Fruit fly (Drosophila melanogaster) whole organism, prepupa: Measurements from ENCODE around the gene Ahcy.
A peak's percentile ranks its signal among the peaks of the same experiment; 100 is the strongest.

Source experiments
- Blimp-1 ChIP-seq: fragments of 200-800 bp; sonication (Bioruptor generic); optimal IDR thresholded peaks from 3 replicates; lab custom pipeline; 2017; ENCODE audit warnings: missing biosample characterization, missing genetic modification characterization, mild to moderate bottlenecking, moderate library complexity, missing genetic modification reagents
- CG10669 ChIP-seq: fragments of 200-800 bp; sonication (Bioruptor generic); optimal IDR thresholded peaks from 3 replicates; lab custom pipeline; 2018; ENCODE audit warnings: missing biosample characterization, mild to moderate bottlenecking, missing genetic modification characterization, moderate library complexity
- CG15336 ChIP-seq: fragments of 200-800 bp; sonication (Bioruptor generic); IDR thresholded peaks from 2 replicates; pipeline ENCODE4 v1.3.6; 2022; ENCODE audit warnings: missing biosample characterization, missing genetic modification characterization
- CG1621 ChIP-seq: fragments of 200-800 bp; sonication (Bioruptor generic); optimal IDR thresholded peaks from 3 replicates; lab custom pipeline; 2018; ENCODE audit warnings: missing biosample characterization, mild to moderate bottlenecking, missing genetic modification characterization
- CG16779 ChIP-seq: fragments of 200-800 bp; sonication (Bioruptor generic); optimal IDR thresholded peaks from 3 replicates; lab custom pipeline; 2017; ENCODE audit warnings: missing biosample characterization, mild to moderate bottlenecking, missing genetic modification characterization
- CG31627 ChIP-seq: fragments of 200-800 bp; sonication (Bioruptor generic); optimal IDR thresholded peaks from 3 replicates; lab custom pipeline; 2016; ENCODE audit warnings: missing biosample characterization, missing genetic modification characterization
- CG32006 ChIP-seq: fragments of 200-800 bp; sonication (Bioruptor generic); optimal IDR thresholded peaks from 3 replicates; lab custom pipeline; 2017; ENCODE audit warnings: missing biosample characterization, mild to moderate bottlenecking, missing genetic modification characterization
- CG34406 ChIP-seq: fragments of 200-800 bp; sonication (Bioruptor generic); optimal IDR thresholded peaks from 3 replicates; lab custom pipeline; 2016; ENCODE audit warnings: missing biosample characterization, missing genetic modification characterization
- CG3919 ChIP-seq: fragments of 200-800 bp; sonication (Bioruptor generic); optimal IDR thresholded peaks from 3 replicates; lab custom pipeline; 2016; ENCODE audit warnings: missing biosample characterization, missing genetic modification characterization
- CG6163 ChIP-seq: fragments of 200-800 bp; sonication (Bioruptor generic); IDR thresholded peaks from 3 replicates; pipeline ENCODE4 v1.3.6; 2022; ENCODE audit warnings: missing biosample characterization, missing genetic modification characterization
- CG6792 ChIP-seq: fragments of 200-800 bp; sonication (Bioruptor generic); optimal IDR thresholded peaks from 3 replicates; lab custom pipeline; 2016; ENCODE audit warnings: missing biosample characterization, missing genetic modification characterization
- CG6854 ChIP-seq: fragments of 200-800 bp; sonication (Bioruptor generic); optimal IDR thresholded peaks from 2 replicates; lab custom pipeline; 2017; ENCODE audit warnings: missing biosample characterization, mild to moderate bottlenecking, missing genetic modification characterization
- CG7368 ChIP-seq: fragments of 200-800 bp; sonication (Bioruptor generic); optimal IDR thresholded peaks from 3 replicates; lab custom pipeline; 2016; ENCODE audit warnings: missing biosample characterization, missing genetic modification characterization
- CG8119 ChIP-seq: fragments of 200-800 bp; sonication (Bioruptor generic); IDR thresholded peaks from 3 replicates; pipeline ENCODE4 v1.3.6; 2022; ENCODE audit warnings: missing biosample characterization, missing genetic modification characterization
- CG8319 ChIP-seq: fragments of 200-800 bp; sonication (Bioruptor generic); optimal IDR thresholded peaks from 3 replicates; lab custom pipeline; 2016; ENCODE audit warnings: missing biosample characterization, missing genetic modification characterization
- CG8632 ChIP-seq: fragments of 200-800 bp; sonication (Bioruptor generic); optimal IDR thresholded peaks from 3 replicates; lab custom pipeline; 2016; ENCODE audit warnings: missing biosample characterization, missing genetic modification characterization
- CG9139 ChIP-seq: fragments of 200-800 bp; sonication (Bioruptor generic); optimal IDR thresholded peaks from 3 replicates; lab custom pipeline; 2017; ENCODE audit warnings: missing biosample characterization, mild to moderate bottlenecking, missing genetic modification characterization
- Eip75B ChIP-seq: fragments of 200-800 bp; sonication (Bioruptor generic); optimal IDR thresholded peaks from 3 replicates; lab custom pipeline; 2016; ENCODE audit warnings: missing biosample characterization, missing genetic modification characterization
- Eip78C ChIP-seq: fragments of 200-800 bp; sonication (Bioruptor generic); peaks from one replicate; lab custom pipeline; 2016; ENCODE audit warnings: missing biosample characterization, missing genetic modification characterization
- Ets21C ChIP-seq: fragments of 200-800 bp; sonication (Bioruptor generic); optimal IDR thresholded peaks from 3 replicates; lab custom pipeline; 2016; ENCODE audit warnings: missing biosample characterization, missing genetic modification characterization
- Ets96B ChIP-seq: fragments of 200-800 bp; optimal IDR thresholded peaks from 2 replicates; lab custom pipeline; 2019; ENCODE audit warnings: missing biosample characterization, mild to moderate bottlenecking, missing genetic modification characterization, moderate library complexity
- Gug ChIP-seq: fragments of 200-800 bp; sonication (Bioruptor generic); IDR thresholded peaks from 2 replicates; pipeline ENCODE4 v1.3.6; 2022; ENCODE audit warnings: missing biosample characterization, missing genetic modification characterization
- Hr38 ChIP-seq: sonication (Bioruptor generic); optimal IDR thresholded peaks from 2 replicates; lab custom pipeline; 2016; ENCODE audit warnings: missing biosample characterization, missing genetic modification characterization
- Hr39 ChIP-seq: fragments of 200-800 bp; sonication (Bioruptor generic); optimal IDR thresholded peaks from 2 replicates; lab custom pipeline; 2016; ENCODE audit warnings: missing biosample characterization, missing genetic modification characterization
- Hr4 ChIP-seq: fragments of 200-800 bp; sonication (Bioruptor generic); optimal IDR thresholded peaks from 3 replicates; lab custom pipeline; 2016; ENCODE audit warnings: missing biosample characterization, missing genetic modification characterization
- Lpt ChIP-seq: fragments of 200-800 bp; sonication (Bioruptor generic); optimal IDR thresholded peaks from 3 replicates; lab custom pipeline; 2016; ENCODE audit warnings: missing biosample characterization, missing genetic modification characterization
- Sox14 ChIP-seq: fragments of 200-800 bp; sonication (Bioruptor generic); optimal IDR thresholded peaks from 3 replicates; lab custom pipeline; 2016; ENCODE audit warnings: missing biosample characterization, missing genetic modification characterization
- cyc ChIP-seq: fragments of 200-800 bp; sonication (Bioruptor generic); optimal IDR thresholded peaks from 3 replicates; lab custom pipeline; 2016; ENCODE audit warnings: missing biosample characterization, missing genetic modification characterization
- dac ChIP-seq: fragments of 200-800 bp; sonication (Bioruptor generic); optimal IDR thresholded peaks from 2 replicates; lab custom pipeline; 2017; ENCODE audit warnings: missing biosample characterization, mild to moderate bottlenecking, missing genetic modification characterization
- dsx ChIP-seq: fragments of 200-800 bp; optimal IDR thresholded peaks from 3 replicates; lab custom pipeline; 2019; ENCODE audit warnings: missing biosample characterization, mild to moderate bottlenecking, missing genetic modification characterization, moderate library complexity; ENCODE audit not compliant: poor library complexity, severe bottlenecking
- eg ChIP-seq: fragments of 200-800 bp; sonication (Bioruptor generic); IDR thresholded peaks from 3 replicates; pipeline ENCODE4 v1.3.6; 2022; ENCODE audit warnings: missing biosample characterization, missing genetic modification characterization
- esn ChIP-seq: fragments of 200-800 bp; sonication (Bioruptor generic); optimal IDR thresholded peaks from 2 replicates; lab custom pipeline; 2016; ENCODE audit warnings: missing biosample characterization, mild to moderate bottlenecking, missing genetic modification characterization, moderate library complexity
- fd59A ChIP-seq: fragments of 200-800 bp; sonication (Bioruptor generic); optimal IDR thresholded peaks from 2 replicates; lab custom pipeline; 2017; ENCODE audit warnings: missing biosample characterization, mild to moderate bottlenecking, missing genetic modification characterization, missing genetic modification reagents
- fd85E ChIP-seq: fragments of 200-800 bp; sonication (Bioruptor generic); optimal IDR thresholded peaks from 3 replicates; lab custom pipeline; 2016; ENCODE audit warnings: missing biosample characterization, missing genetic modification characterization
- salr ChIP-seq, 2 experiments: fragments of 200-800 bp; sonication (Bioruptor generic); optimal IDR thresholded peaks; 3 replicates each; lab custom pipeline; 2016 to 2018; ENCODE audit warnings: missing biosample characterization in 2 of 2, missing genetic modification characterization in 2 of 2, mild to moderate bottlenecking in 1 of 2
- spab ChIP-seq: fragments of 200-800 bp; sonication (Bioruptor generic); optimal IDR thresholded peaks from 2 replicates; lab custom pipeline; 2017; ENCODE audit warnings: missing biosample characterization, mild to moderate bottlenecking, missing genetic modification characterization, missing genetic modification reagents
- svp ChIP-seq: fragments of 200-800 bp; sonication (Bioruptor generic); peaks from one replicate; lab custom pipeline; 2016; ENCODE audit warnings: missing biosample characterization, missing genetic modification characterization

The Ahcy gene

dm6 chrX:15406811-15407210 is 43.2 kb upstream of the Ahcy start:
- no peak for TF ChIP-seq Gug (GFP tag; lab: Robert Waterston, UW)
- no peak for TF ChIP-seq CG9139 (GFP tag; lab: Kevin White, UChicago)
- no peak for TF ChIP-seq CG8632 (GFP tag; lab: Kevin White, UChicago)
- no peak for TF ChIP-seq CG6792 (GFP tag; lab: Kevin White, UChicago)
- no peak for TF ChIP-seq fd59A (GFP tag; lab: Kevin White, UChicago)
- no peak for TF ChIP-seq dac
- TF ChIP-seq CG31627 (GFP tag; lab: Kevin White, UChicago) = no peak
- no peak for TF ChIP-seq Blimp-1 (GFP tag; lab: Kevin White, UChicago)
- no peak for TF ChIP-seq CG15336 (GFP tag; lab: Robert Waterston, UW)
- TF ChIP-seq eg (GFP tag; lab: Robert Waterston, UW) = no peak
- TF ChIP-seq CG1621 (tag; lab: Kevin White, UChicago) = no peak
- no peak for TF ChIP-seq CG8319 (GFP tag; lab: Kevin White, UChicago)
- TF ChIP-seq esn (GFP tag; lab: Kevin White, UChicago) = no peak
- no peak for TF ChIP-seq CG10669 (GFP tag; lab: Kevin White, UChicago)
- TF ChIP-seq CG7368 (GFP tag; lab: Kevin White, UChicago) = no peak
- TF ChIP-seq cyc (GFP tag; lab: Kevin White, UChicago) = no peak
- no peak for TF ChIP-seq Ets96B (tag; lab: Kevin White, UChicago)
- no peak for TF ChIP-seq Eip78C (GFP tag; lab: Kevin White, UChicago)
- TF ChIP-seq dsx (GFP tag; lab: Kevin White, UChicago) = no peak

- no peak for TF ChIP-seq Hr39 (GFP tag; lab: Kevin White, UChicago)
- no peak for TF ChIP-seq CG6792 (GFP tag; lab: Kevin White, UChicago)
- TF ChIP-seq CG10669 (GFP tag; lab: Kevin White, UChicago) = no peak
- no peak for TF ChIP-seq CG16779 (tag; lab: Kevin White, UChicago)
- TF ChIP-seq salr (GFP tag; optimal IDR thresholded peaks at IDR 0.05; lab: Kevin White, UChicago) = no peak
- TF ChIP-seq CG1621 (tag; lab: Kevin White, UChicago) = no peak
- TF ChIP-seq Ets21C (GFP tag; lab: Kevin White, UChicago) = no peak
- no peak for TF ChIP-seq Hr4 (GFP tag; lab: Kevin White, UChicago)
- TF ChIP-seq fd85E (GFP tag; lab: Kevin White, UChicago) = no peak
These were observed 8.8 kb upstream of the Ahcy start, which contains the start of gene Cngl for dm6 chrX:15441245-15441644. Gene Cngl (minus strand): TSS chrX:15441252.

- TF ChIP-seq Lpt (GFP tag; lab: Kevin White, UChicago) (no peak), svp (no peak), fd59A (GFP tag; lab: Kevin White, UChicago) (no peak), Hr38 (GFP tag; lab: Kevin White, UChicago) (no peak), Eip75B (GFP tag; lab: Kevin White, UChicago) (no peak), CG8119 (GFP tag; lab: Robert Waterston, UW) (no peak), dac (no peak), CG32006 (GFP tag; lab: Kevin White, UChicago) (no peak), Sox14 (GFP tag; lab: Kevin White, UChicago) (no peak), CG6854 (GFP tag; lab: Kevin White, UChicago) (no peak), eg (GFP tag; lab: Robert Waterston, UW) (no peak), CG3919 (no peak), CG34406 (no peak), spab (GFP tag; lab: Kevin White, UChicago) (no peak)
These were observed 6.6 kb upstream of the Ahcy start for dm6 chrX:15443502-15443901.

dm6 chrX:15448136-15448535 is 1.9 kb upstream of the Ahcy start:
- TF ChIP-seq CG8119 (GFP tag; lab: Robert Waterston, UW) = no peak
- TF ChIP-seq CG6163 (GFP tag; lab: Robert Waterston, UW) = no peak
- TF ChIP-seq svp = peak; percentile 92
- TF ChIP-seq CG7368 (GFP tag; lab: Kevin White, UChicago) = no peak
